Worm (Caenorhabditis elegans) whole organism, L4 larva: Measurements from ENCODE around the gene dars-1.
A peak's percentile ranks its signal among the peaks of the same experiment; 100 is the strongest.

ENCODE experiments used
- F10B5.3 ChIP-seq: sonication (generic microtip); optimal IDR thresholded peaks from 2 replicates; lab custom pipeline; 2016; ENCODE audit warnings: mild to moderate bottlenecking, missing genetic modification characterization, missing compliant biosample characterization
- F26F4.8 ChIP-seq: fragments of 200-800 bp; sonication (Bioruptor generic); conservative IDR thresholded peaks from 2 replicates; pipeline ENCODE4 v1.3.6; 2022; ENCODE audit warnings: missing genetic modification characterization, missing compliant biosample characterization
- F49E8.2 ChIP-seq: sonication (generic microtip); optimal IDR thresholded peaks from 2 replicates; lab custom pipeline; 2016; ENCODE audit warnings: missing compliant biosample characterization, mild to moderate bottlenecking, missing genetic modification characterization, borderline replicate concordance
- T26A8.4 ChIP-seq: fragments of 200-800 bp; sonication (Bioruptor generic); IDR thresholded peaks from 2 replicates; pipeline ENCODE4 v1.3.6; 2022; ENCODE audit warnings: missing genetic modification characterization, missing compliant biosample characterization
- Y105C5A.15 ChIP-seq: fragments of 200-800 bp; sonication (Bioruptor generic); IDR thresholded peaks from 2 replicates; pipeline ENCODE4 v1.3.6; 2022; ENCODE audit warnings: missing genetic modification characterization, missing compliant biosample characterization
- Y48G9A.11 ChIP-seq: fragments of 200-800 bp; sonication (Bioruptor generic); IDR thresholded peaks from 2 replicates; pipeline ENCODE4 v1.3.6; 2022; ENCODE audit warnings: missing genetic modification reagents, missing genetic modification characterization, missing compliant biosample characterization
- ZK546.5 ChIP-seq, 2 experiments: sonication (generic microtip); optimal IDR thresholded peaks; 2 replicates each; lab custom pipeline; 2017; ENCODE audit warnings: missing biosample characterization in 2 of 2, missing genetic modification characterization in 2 of 2
- aly-2 ChIP-seq: sonication (generic microtip); optimal IDR thresholded peaks from 2 replicates; lab custom pipeline; 2018; ENCODE audit warnings: missing biosample characterization, missing genetic modification characterization
- ama-1 ChIP-seq: fragments of 150-350 bp; optimal IDR thresholded peaks from 2 replicates; lab custom pipeline; 2014; ENCODE audit warnings: inconsistent platforms, mixed read lengths
- ceh-20 ChIP-seq: fragments of 200-800 bp; sonication (Bioruptor generic); IDR thresholded peaks from 2 replicates; pipeline ENCODE4 v1.3.6; 2022; ENCODE audit warnings: missing genetic modification reagents, missing genetic modification characterization, missing compliant biosample characterization
- ceh-32 ChIP-seq: sonication (generic microtip); optimal IDR thresholded peaks from 2 replicates; lab custom pipeline; 2016; ENCODE audit warnings: mild to moderate bottlenecking, missing genetic modification characterization, missing compliant biosample characterization; ENCODE audit not compliant: poor library complexity
- ceh-82 ChIP-seq: sonication (generic microtip); optimal IDR thresholded peaks from 2 replicates; lab custom pipeline; 2017; ENCODE audit warnings: missing biosample characterization, missing genetic modification characterization
- ces-1 ChIP-seq: fragments of 150-350 bp; sonication (generic microtip); optimal IDR thresholded peaks from 4 replicates; lab custom pipeline; 2014; ENCODE audit warnings: missing biosample characterization, missing genetic modification reagents, missing genetic modification characterization
- daf-12 ChIP-seq: fragments of 150-350 bp; optimal IDR thresholded peaks from 2 replicates; lab custom pipeline; 2014; ENCODE audit warnings: missing biosample characterization, missing genetic modification reagents, missing genetic modification characterization
- daf-16 ChIP-seq, 3 experiments: sonication (generic microtip); optimal IDR thresholded peaks; 2 replicates each; lab custom pipeline; 2016 to 2017; ENCODE audit warnings: missing genetic modification characterization in 3 of 3, missing genetic modification reagents in 3 of 3, mild to moderate bottlenecking in 2 of 3, missing compliant biosample characterization in 2 of 3, missing biosample characterization in 1 of 3, moderate library complexity in 1 of 3
- daf-8 ChIP-seq: fragments of 200-800 bp; sonication (Bioruptor generic); IDR thresholded peaks from 2 replicates; pipeline ENCODE4 v1.3.6; 2022; ENCODE audit warnings: missing genetic modification characterization, missing compliant biosample characterization
- dmd-8 ChIP-seq: fragments of 200-800 bp; sonication (Bioruptor generic); IDR thresholded peaks from 2 replicates; pipeline ENCODE4 v1.3.6; 2022; ENCODE audit warnings: missing genetic modification characterization, missing compliant biosample characterization
- dmd-9 ChIP-seq: fragments of 200-800 bp; sonication (Bioruptor generic); IDR thresholded peaks from 2 replicates; pipeline ENCODE4 v1.3.6; 2022; ENCODE audit warnings: missing genetic modification reagents, missing genetic modification characterization, missing compliant biosample characterization
- dpl-1 ChIP-seq: fragments of 150-350 bp; optimal IDR thresholded peaks from 2 replicates; lab custom pipeline; 2014; ENCODE audit warnings: missing biosample characterization, missing genetic modification reagents, missing genetic modification characterization
- egl-27 ChIP-seq: sonication (generic microtip); optimal IDR thresholded peaks from 3 replicates; lab custom pipeline; 2017; ENCODE audit warnings: missing biosample characterization, missing genetic modification reagents, missing genetic modification characterization
- egl-43 ChIP-seq: fragments of 200-800 bp; sonication (Bioruptor generic); IDR thresholded peaks from 2 replicates; pipeline ENCODE4 v1.3.6; 2022; ENCODE audit warnings: missing genetic modification reagents, missing genetic modification characterization, missing compliant biosample characterization
- fkh-10 ChIP-seq: fragments of 150-350 bp; optimal IDR thresholded peaks from 2 replicates; lab custom pipeline; 2014; ENCODE audit warnings: missing biosample characterization, missing genetic modification reagents, missing genetic modification characterization
- hlh-11 ChIP-seq: fragments of 200-800 bp; sonication (Bioruptor generic); optimal IDR thresholded peaks from 2 replicates; lab custom pipeline; 2018; ENCODE audit warnings: mild to moderate bottlenecking, missing genetic modification characterization, missing compliant biosample characterization
- hmg-1.1 ChIP-seq: fragments of 200-800 bp; sonication (Bioruptor generic); IDR thresholded peaks from 2 replicates; pipeline ENCODE4 v1.3.6; 2022; ENCODE audit warnings: missing genetic modification reagents, missing genetic modification characterization, missing compliant biosample characterization
- jun-1 ChIP-seq: fragments of 150-350 bp; optimal IDR thresholded peaks from 2 replicates; lab custom pipeline; 2014; ENCODE audit warnings: missing biosample characterization, missing genetic modification reagents, missing genetic modification characterization
- lim-7 ChIP-seq: fragments of 200-800 bp; sonication (Bioruptor generic); IDR thresholded peaks from 2 replicates; pipeline ENCODE4 v1.3.6; 2022; ENCODE audit warnings: missing genetic modification characterization, missing compliant biosample characterization
- lin-1 ChIP-seq: fragments of 200-800 bp; sonication (Bioruptor generic); IDR thresholded peaks from 2 replicates; pipeline ENCODE4 v1.3.6; 2022; ENCODE audit warnings: missing genetic modification reagents, missing genetic modification characterization, missing compliant biosample characterization
- lin-38 ChIP-seq: fragments of 200-800 bp; sonication (Bioruptor generic); IDR thresholded peaks from 2 replicates; pipeline ENCODE4 v1.3.6; 2022; ENCODE audit warnings: missing genetic modification reagents, missing genetic modification characterization, missing compliant biosample characterization
- lir-3 ChIP-seq: sonication (generic microtip); optimal IDR thresholded peaks from 2 replicates; lab custom pipeline; 2016; ENCODE audit warnings: mild to moderate bottlenecking, missing genetic modification characterization, missing compliant biosample characterization
- mdt-29 ChIP-seq: fragments of 200-800 bp; sonication (Bioruptor generic); IDR thresholded peaks from 2 replicates; pipeline ENCODE4 v1.3.6; 2022; ENCODE audit warnings: missing genetic modification reagents, missing genetic modification characterization, missing compliant biosample characterization
- mep-1 ChIP-seq: fragments of 150-350 bp; sonication (generic microtip); optimal IDR thresholded peaks from 3 replicates; lab custom pipeline; 2014; ENCODE audit warnings: missing biosample characterization, missing genetic modification characterization
- mes-2 ChIP-seq: sonication (generic microtip); optimal IDR thresholded peaks from 2 replicates; lab custom pipeline; 2016; ENCODE audit warnings: missing genotype, mild to moderate bottlenecking, missing genetic modification characterization, missing compliant biosample characterization; ENCODE audit not compliant: poor library complexity, severe bottlenecking
- mxl-3 ChIP-seq: fragments of 200-800 bp; sonication (Bioruptor generic); optimal IDR thresholded peaks from 2 replicates; lab custom pipeline; 2018; ENCODE audit warnings: mild to moderate bottlenecking, missing genetic modification characterization, missing compliant biosample characterization
- nhr-102 ChIP-seq: sonication (generic microtip); optimal IDR thresholded peaks from 2 replicates; lab custom pipeline; 2016; ENCODE audit warnings: mild to moderate bottlenecking, missing genetic modification characterization, moderate library complexity, missing compliant biosample characterization
- nhr-111 ChIP-seq: fragments of 200-800 bp; sonication (Bioruptor generic); optimal IDR thresholded peaks from 2 replicates; lab custom pipeline; 2018; ENCODE audit warnings: mild to moderate bottlenecking, missing genetic modification characterization, missing compliant biosample characterization
- nhr-28 ChIP-seq: fragments of 150-350 bp; optimal IDR thresholded peaks from 2 replicates; lab custom pipeline; 2014; ENCODE audit warnings: missing biosample characterization, missing genetic modification characterization
- nhr-42 ChIP-seq: fragments of 200-800 bp; sonication (Bioruptor generic); IDR thresholded peaks from 2 replicates; pipeline ENCODE4 v1.3.6; 2022; ENCODE audit warnings: missing genetic modification characterization, missing compliant biosample characterization
- nhr-48 ChIP-seq: sonication (generic microtip); optimal IDR thresholded peaks from 2 replicates; lab custom pipeline; 2016; ENCODE audit warnings: mild to moderate bottlenecking, missing genetic modification characterization, missing compliant biosample characterization
- nhr-6 ChIP-seq: fragments of 150-350 bp; optimal IDR thresholded peaks from 2 replicates; lab custom pipeline; 2014; ENCODE audit warnings: missing biosample characterization, missing genetic modification characterization
- pqm-1 ChIP-seq: sonication (generic microtip); optimal IDR thresholded peaks from 2 replicates; lab custom pipeline; 2017; ENCODE audit warnings: missing biosample characterization, missing genetic modification characterization
- saeg-2 ChIP-seq: fragments of 200-800 bp; sonication (Bioruptor generic); IDR thresholded peaks from 2 replicates; pipeline ENCODE4 v1.3.6; 2022; ENCODE audit warnings: missing genetic modification reagents, missing genetic modification characterization, missing compliant biosample characterization
- set-16 ChIP-seq: fragments of 200-800 bp; sonication (Bioruptor generic); IDR thresholded peaks from 2 replicates; pipeline ENCODE4 v1.3.6; 2022; ENCODE audit warnings: missing genetic modification reagents, missing genetic modification characterization, missing compliant biosample characterization
- skn-1 ChIP-seq: fragments of 150-350 bp; optimal IDR thresholded peaks from 2 replicates; lab custom pipeline; 2014; ENCODE audit warnings: missing biosample characterization, missing genetic modification characterization
- unc-130 ChIP-seq: sonication (generic microtip); optimal IDR thresholded peaks from 2 replicates; lab custom pipeline; 2016; ENCODE audit warnings: missing genetic modification reagents, missing genetic modification characterization, missing compliant biosample characterization
- unc-39 ChIP-seq: sonication (generic microtip); optimal IDR thresholded peaks from 2 replicates; lab custom pipeline; 2017; ENCODE audit warnings: missing biosample characterization, missing genetic modification characterization
- vab-7 ChIP-seq: fragments of 200-800 bp; sonication (Bioruptor generic); IDR thresholded peaks from 2 replicates; pipeline ENCODE4 v1.3.6; 2022; ENCODE audit warnings: missing genetic modification reagents, missing genetic modification characterization, missing compliant biosample characterization
- zag-1 ChIP-seq: fragments of 150-350 bp; optimal IDR thresholded peaks from 2 replicates; lab custom pipeline; 2014; ENCODE audit warnings: missing biosample characterization, missing genetic modification characterization
- zfp-2 ChIP-seq: sonication (generic microtip); optimal IDR thresholded peaks from 2 replicates; lab custom pipeline; 2016; ENCODE audit warnings: mild to moderate bottlenecking, missing genetic modification characterization, missing compliant biosample characterization
- zip-2 ChIP-seq: fragments of 150-350 bp; optimal IDR thresholded peaks from 2 replicates; lab custom pipeline; 2014; ENCODE audit warnings: missing biosample characterization, missing genetic modification characterization
- ztf-11 ChIP-seq: fragments of 150-350 bp; optimal IDR thresholded peaks from 2 replicates; lab custom pipeline; 2014; ENCODE audit warnings: missing biosample characterization, missing genetic modification characterization
- ztf-7 ChIP-seq: fragments of 150-350 bp; optimal IDR thresholded peaks from 2 replicates; lab custom pipeline; 2014; ENCODE audit warnings: missing biosample characterization, missing genetic modification characterization

The dars-1 gene

ce11 chrIII:9509764-9510370 is 18.9 kb upstream of the dars-1 start (continued):
- no peak for TF ChIP-seq ceh-82 (tag; lab: Kevin White, UChicago)
- TF ChIP-seq mxl-3 (GFP tag; lab: Kevin White, UChicago), result no peak
- TF ChIP-seq skn-1 (tag; lab: Kevin White, UChicago), result no peak
- TF ChIP-seq nhr-42 (GFP tag; lab: Robert Waterston, UW), result 0 out of 2 replicates have a peak, but pooled peaks have one; percentile 45
- TF ChIP-seq mes-2 (tag; lab: Kevin White, UChicago), result peak; percentile 11
- TF ChIP-seq ama-1 (lab: Kevin White, UChicago), result peak; percentile 92
- TF ChIP-seq ztf-7, result no peak
- no peak for TF ChIP-seq pqm-1 (tag; lab: Kevin White, UChicago)
- TF ChIP-seq lim-7 (GFP tag; lab: Robert Waterston, UW), result peak; percentile 61
- no peak for TF ChIP-seq zfp-2 (tag; lab: Kevin White, UChicago)
- peak; percentile 57 for TF ChIP-seq lin-38 (GFP tag; lab: Robert Waterston, UW)
- 0 out of 2 replicates have a peak, but pooled peaks have one; percentile 16 for TF ChIP-seq Y105C5A.15
- no peak for TF ChIP-seq vab-7 (GFP tag; lab: Robert Waterston, UW)
- TF ChIP-seq lin-1 (GFP tag; lab: Robert Waterston, UW), result peak; percentile 36; the same call in 1 of the 2 replicates
- no peak for TF ChIP-seq hlh-11
- no peak for TF ChIP-seq daf-12 (tag; lab: Kevin White, UChicago)
- peak; percentile 23 for TF ChIP-seq F10B5.3
- TF ChIP-seq ceh-32, result no peak
- TF ChIP-seq Y48G9A.11, result 0 out of 2 replicates have a peak, but pooled peaks have one; percentile 24
- no peak for TF ChIP-seq set-16 (GFP tag; lab: Robert Waterston, UW)
- TF ChIP-seq zag-1 (tag; lab: Kevin White, UChicago), result no peak
- TF ChIP-seq egl-27 (tag; lab: Kevin White, UChicago), result no peak
- TF ChIP-seq lir-3 (tag; lab: Kevin White, UChicago), result no peak
- no peak for TF ChIP-seq daf-8 (GFP tag; lab: Robert Waterston, UW)
- TF ChIP-seq mdt-29 (GFP tag; lab: Robert Waterston, UW), result no peak
- TF ChIP-seq nhr-28, result no peak
- peak; percentile 41 for TF ChIP-seq ces-1 (GFP tag; lab: Kevin White, UChicago)
- no peak for TF ChIP-seq F26F4.8 (GFP tag; lab: Robert Waterston, UW)
- no peak for TF ChIP-seq ztf-11 (tag; lab: Kevin White, UChicago)
- TF ChIP-seq nhr-102, result peak; percentile 57
- peak; percentile 74 for TF ChIP-seq saeg-2
- 0 out of 2 replicates have a peak, but pooled peaks have one; percentile 10 for TF ChIP-seq dmd-9
- TF ChIP-seq unc-39, result no peak
- TF ChIP-seq dpl-1 (GFP tag; lab: Kevin White, UChicago), result no peak
- peak; percentile 42 for TF ChIP-seq mep-1 (tag; lab: Kevin White, UChicago)
- TF ChIP-seq nhr-48 (tag; lab: Kevin White, UChicago), result no peak
- TF ChIP-seq aly-2, result no peak
- TF ChIP-seq unc-130, result no peak
- peak; percentile 23 for TF ChIP-seq nhr-111 (GFP tag; lab: Kevin White, UChicago)
- TF ChIP-seq ceh-20 (GFP tag; lab: Robert Waterston, UW), result no peak
- no peak for TF ChIP-seq fkh-10 (GFP tag; lab: Kevin White, UChicago)
- no peak for TF ChIP-seq zip-2
- TF ChIP-seq jun-1 (tag; lab: Kevin White, UChicago), result no peak
- no peak for TF ChIP-seq daf-16 (GFP tag; optimal IDR thresholded peaks at IDR 0.05; lab: Kevin White, UChicago)
- no peak for TF ChIP-seq daf-16 (tag; optimal IDR thresholded peaks at IDR 0.05; lab: Kevin White, UChicago)
- TF ChIP-seq hmg-1.1 (GFP tag; lab: Robert Waterston, UW), result 0 out of 2 replicates have a peak, but pooled peaks have one; percentile 11
- TF ChIP-seq F49E8.2, result no peak
- TF ChIP-seq dmd-8 (GFP tag; lab: Robert Waterston, UW), result no peak
- TF ChIP-seq nhr-6 (tag; lab: Kevin White, UChicago), result peak; percentile 30
- TF ChIP-seq egl-43, result no peak
- TF ChIP-seq T26A8.4 (GFP tag; lab: Robert Waterston, UW), result peak; percentile 67; the same call in 1 of the 2 replicates
- TF ChIP-seq ZK546.5 (tag; optimal IDR thresholded peaks at IDR 0.05; lab: Kevin White, UChicago), result no peak
